Fruit fly (Drosophila melanogaster) whole organism, embryonic: ENCODE measurements around the gene CG11379.

Experiments used
- CG15514 ChIP-seq: fragments of 200-800 bp; sonication (Bioruptor generic); optimal IDR thresholded peaks from 3 replicates; lab custom pipeline; 2017; ENCODE audit warnings: missing biosample characterization, missing genetic modification characterization, mild to moderate bottlenecking, moderate library complexity, missing genetic modification reagents
- CG18619 ChIP-seq: fragments of 200-800 bp; sonication (Bioruptor generic); optimal IDR thresholded peaks from 3 replicates; lab custom pipeline; 2017; ENCODE audit warnings: missing biosample characterization, mild to moderate bottlenecking, missing genetic modification characterization
- Ets97D ChIP-seq: fragments of 200-800 bp; sonication (Bioruptor generic); optimal IDR thresholded peaks from 3 replicates; lab custom pipeline; 2016; ENCODE audit warnings: missing biosample characterization, missing genetic modification characterization

DNA sequence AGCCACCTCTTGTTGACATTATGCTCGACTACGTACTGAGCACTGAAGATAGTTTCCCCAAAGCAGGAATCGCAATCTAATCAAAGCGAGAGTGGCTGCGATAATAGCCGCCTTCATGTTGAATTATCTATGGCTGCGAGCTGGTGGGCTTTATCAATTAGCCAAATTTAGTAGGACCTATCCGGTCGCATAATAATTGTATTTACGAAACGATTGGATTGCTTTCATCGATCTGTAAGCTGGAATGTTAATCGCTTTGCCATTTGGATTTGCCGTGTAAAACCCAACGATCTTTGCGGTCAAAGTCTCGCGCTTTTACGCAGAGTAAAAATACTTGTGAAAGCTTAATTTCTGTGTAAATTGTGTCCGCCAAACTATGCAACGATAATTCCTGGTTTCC is 4.0 kb upstream of the CG11379 start, which contains the start of gene CG11384:
- TF ChIP-seq CG18619 (GFP tag; lab: Kevin White, UChicago), result no peak
- TF ChIP-seq Ets97D (GFP tag; lab: Kevin White, UChicago), result no peak
- TF ChIP-seq CG15514 (GFP tag; lab: Kevin White, UChicago), result no peak
